Worm (Caenorhabditis elegans) whole organism, L2 larva: ENCODE results near the gene fbxa-50.
"Not testable (repeated sequence)": the region's sequence is repeated elsewhere in the genome, so short reads cannot be mapped to it uniquely, and the experiment has no call there.

ENCODE experiments used
- R02D3.7 ChIP-seq: fragments of 150-350 bp; optimal IDR thresholded peaks from 2 replicates; lab custom pipeline; 2014; ENCODE audit warnings: missing biosample characterization, missing genetic modification characterization
- mab-5 ChIP-seq: fragments of 150-350 bp; optimal IDR thresholded peaks from 2 replicates; lab custom pipeline; 2014; ENCODE audit warnings: missing biosample characterization, missing genetic modification characterization
- nhr-6 ChIP-seq: fragments of 150-350 bp; optimal IDR thresholded peaks from 2 replicates; lab custom pipeline; 2014; ENCODE audit warnings: missing biosample characterization, missing genetic modification characterization
- snpc-4 ChIP-seq: fragments of 150-350 bp; optimal IDR thresholded peaks from 2 replicates; lab custom pipeline; 2014; ENCODE audit warnings: missing biosample characterization, missing genetic modification characterization
- unc-62 ChIP-seq: fragments of 150-350 bp; optimal IDR thresholded peaks from 2 replicates; lab custom pipeline; 2014; ENCODE audit warnings: missing biosample characterization, missing genetic modification reagents, missing genetic modification characterization

ce11 chrIII:1263692-1264091 is 24.6 kb downstream of the fbxa-50 start, which contains the start of gene srz-9:
- not testable (repeated sequence) for TF ChIP-seq unc-62 (GFP tag; lab: Kevin White, UChicago); nhr-6 (tag; lab: Kevin White, UChicago); R02D3.7 (tag; lab: Kevin White, UChicago); mab-5 (tag; lab: Kevin White, UChicago); snpc-4
